Fruit fly (Drosophila melanogaster) whole organism, embryonic: ENCODE results near the gene GstD5.
A peak's percentile ranks its signal among the peaks of the same experiment; 100 is the strongest.

Experiments used
- Awh ChIP-seq: fragments of 200-800 bp; sonication (Bioruptor generic); IDR thresholded peaks from 2 replicates; pipeline ENCODE4, ENCODE4 v1.3.6; 2022; ENCODE audit warnings: missing biosample characterization, missing genetic modification characterization
- Blimp-1 ChIP-seq: fragments of 200-800 bp; sonication (Bioruptor generic); optimal IDR thresholded peaks from 3 replicates; lab custom pipeline; 2018; ENCODE audit warnings: missing biosample characterization, missing genetic modification characterization, mild to moderate bottlenecking, moderate library complexity, missing genetic modification reagents
- CG10366 ChIP-seq: fragments of 200-800 bp; sonication (Bioruptor generic); IDR thresholded peaks from 2 replicates; pipeline ENCODE4 v1.3.6; 2022; ENCODE audit warnings: missing biosample characterization, missing genetic modification characterization
- CG11085 ChIP-seq: fragments of 200-800 bp; sonication (Bioruptor generic); IDR thresholded peaks from 2 replicates; pipeline ENCODE4 v1.3.6; 2022; ENCODE audit warnings: missing biosample characterization, missing genetic modification characterization
- CG14441 ChIP-seq: fragments of 200-800 bp; sonication (Bioruptor generic); IDR thresholded peaks from 2 replicates; pipeline ENCODE4 v1.3.6; 2022; ENCODE audit warnings: missing biosample characterization, missing genetic modification characterization
- CG2875 ChIP-seq: fragments of 200-800 bp; sonication (Bioruptor generic); optimal IDR thresholded peaks from 2 replicates; lab custom pipeline; 2017; ENCODE audit warnings: missing biosample characterization, mild to moderate bottlenecking, missing genetic modification characterization, missing genetic modification reagents
- CG4282 ChIP-seq: fragments of 200-800 bp; sonication (Bioruptor generic); optimal IDR thresholded peaks from 2 replicates; lab custom pipeline; 2016; ENCODE audit warnings: missing biosample characterization, missing genetic modification characterization
- CG7928 ChIP-seq: fragments of 200-800 bp; sonication (Bioruptor generic); optimal IDR thresholded peaks from 2 replicates; lab custom pipeline; 2017; ENCODE audit warnings: missing biosample characterization, mild to moderate bottlenecking, missing genetic modification characterization
- CG8290 ChIP-seq, 3 experiments: fragments of 200-800 bp; sonication (Bioruptor generic); optimal IDR thresholded peaks; 2 replicates each; lab custom pipeline; 2016 to 2019; ENCODE audit warnings: missing biosample characterization in 3 of 3, missing genetic modification characterization in 3 of 3, mild to moderate bottlenecking in 2 of 3, moderate library complexity in 1 of 3
- CG8944 ChIP-seq: fragments of 200-800 bp; sonication (Bioruptor generic); optimal IDR thresholded peaks from 3 replicates; lab custom pipeline; 2016; ENCODE audit warnings: missing biosample characterization, missing genetic modification characterization
- CG9797 ChIP-seq: fragments of 200-800 bp; sonication (Bioruptor generic); optimal IDR thresholded peaks from 3 replicates; lab custom pipeline; 2018; ENCODE audit warnings: missing biosample characterization, mild to moderate bottlenecking, missing genetic modification characterization
- Dip3 ChIP-seq: fragments of 200-800 bp; sonication (Bioruptor generic); optimal IDR thresholded peaks from 3 replicates; lab custom pipeline; 2016; ENCODE audit warnings: missing biosample characterization, missing genetic modification characterization
- Ets65A ChIP-seq: fragments of 200-800 bp; sonication (Bioruptor generic); peaks from one replicate; lab custom pipeline; 2016; ENCODE audit warnings: missing biosample characterization, missing genetic modification characterization
- NC2α ChIP-seq: fragments of 200-800 bp; sonication (Bioruptor generic); optimal IDR thresholded peaks from 2 replicates; lab custom pipeline; 2016; ENCODE audit warnings: missing biosample characterization, missing genetic modification characterization
- Nf-YB ChIP-seq: fragments of 200-800 bp; sonication (Bioruptor generic); optimal IDR thresholded peaks from 3 replicates; lab custom pipeline; 2019; ENCODE audit warnings: missing biosample characterization, mild to moderate bottlenecking, missing genetic modification characterization, moderate library complexity
- Opbp ChIP-seq: fragments of 200-800 bp; sonication (Bioruptor generic); IDR thresholded peaks from 3 replicates; pipeline ENCODE4 v1.3.6; 2022; ENCODE audit warnings: missing biosample characterization, missing genetic modification characterization; ENCODE audit not compliant: partially characterized antibody
- Ptx1 ChIP-seq: fragments of 200-800 bp; sonication (Bioruptor generic); IDR thresholded peaks from 2 replicates; pipeline ENCODE4 v1.3.6; 2022; ENCODE audit warnings: missing biosample characterization, missing genetic modification characterization
- Taf1 ChIP-seq: fragments of 200-800 bp; sonication (Bioruptor generic); IDR thresholded peaks from 2 replicates; pipeline ENCODE4 v1.3.6; 2022; ENCODE audit warnings: missing biosample characterization, missing genetic modification characterization
- abd-A ChIP-seq: fragments of 200-800 bp; sonication (Bioruptor generic); optimal IDR thresholded peaks from 3 replicates; lab custom pipeline; 2019; ENCODE audit warnings: missing biosample characterization, mild to moderate bottlenecking, missing genetic modification characterization, moderate library complexity
- bbx ChIP-seq: fragments of 200-800 bp; sonication (Bioruptor generic); IDR thresholded peaks from 2 replicates; pipeline ENCODE4 v1.3.6; 2022; ENCODE audit warnings: missing biosample characterization, missing genetic modification characterization; ENCODE audit not compliant: partially characterized antibody
- br ChIP-seq: fragments of >200 bp; optimal IDR thresholded peaks from 2 replicates; lab custom pipeline; 2017
- dan ChIP-seq: fragments of 200-800 bp; sonication (Bioruptor generic); IDR thresholded peaks from 2 replicates; pipeline ENCODE4 v1.3.6; 2022; ENCODE audit warnings: missing biosample characterization, missing genetic modification characterization
- dimm ChIP-seq: fragments of 200-800 bp; sonication (Bioruptor generic); IDR thresholded peaks from 2 replicates; pipeline ENCODE4 v1.3.6; 2022; ENCODE audit warnings: missing biosample characterization, missing genetic modification characterization
- dmrt11E ChIP-seq: fragments of 200-800 bp; sonication (Bioruptor generic); optimal IDR thresholded peaks from 3 replicates; lab custom pipeline; 2018; ENCODE audit warnings: missing biosample characterization, mild to moderate bottlenecking, missing genetic modification characterization, moderate library complexity
- dpn ChIP-seq, 2 experiments: fragments of 200-800 bp; sonication (Bioruptor generic); optimal IDR thresholded peaks; 3 replicates each; lab custom pipeline; 2016; ENCODE audit warnings: missing biosample characterization in 2 of 2, missing genetic modification characterization in 2 of 2
- grn ChIP-seq: fragments of 200-800 bp; sonication (Bioruptor generic); optimal IDR thresholded peaks from 3 replicates; lab custom pipeline; 2017; ENCODE audit warnings: missing biosample characterization, missing genetic modification characterization
- kni ChIP-seq: fragments of 200-800 bp; sonication (Bioruptor generic); optimal IDR thresholded peaks from 3 replicates; lab custom pipeline; 2017; ENCODE audit warnings: mild to moderate bottlenecking, missing biosample characterization, missing genetic modification reagents, missing genetic modification characterization
- lola ChIP-seq, 3 experiments: fragments of >200 bp in 2 of 3; fragments of 200-800 bp in 1 of 3; sonication (Bioruptor generic) in 1 of 3; optimal IDR thresholded peaks; 2 replicates each; lab custom pipeline; 2017 to 2019; ENCODE audit warnings: missing biosample characterization in 3 of 3, missing genetic modification characterization in 3 of 3, mild to moderate bottlenecking in 1 of 3, moderate library complexity in 1 of 3
- mam ChIP-seq: fragments of 200-800 bp; sonication (Bioruptor generic); optimal IDR thresholded peaks from 3 replicates; lab custom pipeline; 2016; ENCODE audit warnings: missing biosample characterization, missing genetic modification characterization
- nom ChIP-seq: fragments of 200-800 bp; sonication (Bioruptor generic); optimal IDR thresholded peaks from 2 replicates; lab custom pipeline; 2017; ENCODE audit warnings: missing biosample characterization, missing genetic modification characterization, mild to moderate bottlenecking, moderate library complexity, missing genetic modification reagents
- oc ChIP-seq: fragments of 200-800 bp; sonication (Bioruptor generic); optimal IDR thresholded peaks from 2 replicates; lab custom pipeline; 2018; ENCODE audit warnings: missing biosample characterization, mild to moderate bottlenecking, missing genetic modification characterization, moderate library complexity
- onecut ChIP-seq: fragments of 200-800 bp; sonication (Bioruptor generic); IDR thresholded peaks from 2 replicates; pipeline ENCODE4 v1.3.6; 2022; ENCODE audit warnings: missing biosample characterization, missing genetic modification characterization
- sd ChIP-seq: fragments of 200-800 bp; sonication (Bioruptor generic); optimal IDR thresholded peaks from 3 replicates; lab custom pipeline; 2018; ENCODE audit warnings: missing biosample characterization, mild to moderate bottlenecking, missing genetic modification characterization, moderate library complexity
- sisA ChIP-seq: fragments of 200-800 bp; sonication (Bioruptor generic); IDR thresholded peaks from 2 replicates; pipeline ENCODE4 v1.3.6; 2022; ENCODE audit warnings: missing biosample characterization, missing genetic modification characterization
- sqz ChIP-seq: fragments of 200-800 bp; sonication (Bioruptor generic); optimal IDR thresholded peaks from 3 replicates; lab custom pipeline; 2018; ENCODE audit warnings: missing biosample characterization, mild to moderate bottlenecking, missing genetic modification characterization
- stc ChIP-seq: fragments of 200-800 bp; sonication (Bioruptor generic); IDR thresholded peaks from 2 replicates; pipeline ENCODE4 v1.3.6; 2022; ENCODE audit warnings: missing biosample characterization, missing genetic modification characterization
- ttk ChIP-seq: fragments of 200-800 bp; sonication (Bioruptor generic); IDR thresholded peaks from 2 replicates; pipeline ENCODE4 v2.1.2; 2022; ENCODE audit warnings: missing biosample characterization, missing genetic modification characterization
- vfl ChIP-seq: fragments of 200-800 bp; sonication (Bioruptor generic); optimal IDR thresholded peaks from 2 replicates; lab custom pipeline; 2016; ENCODE audit warnings: missing biosample characterization, missing genetic modification characterization
- yki ChIP-seq: fragments of >200 bp; optimal IDR thresholded peaks from 3 replicates; lab custom pipeline; 2018
- z ChIP-seq: fragments of 200-800 bp; sonication (Bioruptor generic); IDR thresholded peaks from 3 replicates; pipeline ENCODE4 v1.3.6; 2022; ENCODE audit warnings: missing biosample characterization, missing genetic modification characterization

GstD5 gene

dm6 chr3R:12359837-12360236 is 15.7 kb upstream of the GstD5 start, which contains the start of gene CG4115 (continued):
- TF ChIP-seq br (lab: Kevin White, UChicago) (no peak), sisA (GFP tag; lab: Robert Waterston, UW) (no peak), CG8290 (GFP tag; optimal IDR thresholded peaks at IDR 0.05; lab: Kevin White, UChicago) (no peak), CG8290 (tag; optimal IDR thresholded peaks at IDR 0.05; lab: Kevin White, UChicago) (no peak), stc (GFP tag; lab: Robert Waterston, UW) (0 out of 2 replicates have a peak, but pooled peaks have one; percentile 10), Dip3 (GFP tag; lab: Kevin White, UChicago) (no peak), yki (lab: Kevin White, UChicago) (no peak), sqz (peak; percentile 40), Nf-YB (GFP tag; lab: Kevin White, UChicago) (no peak), dimm (GFP tag; lab: Robert Waterston, UW) (no peak), bbx (GFP tag; lab: Robert Waterston, UW) (no peak), Taf1 (no peak), CG11085 (no peak), CG14441 (GFP tag; lab: Robert Waterston, UW) (no peak), dpn (GFP tag; optimal IDR thresholded peaks at IDR 0.05; lab: Kevin White, UChicago) (no peak), CG10366 (no peak), Ets65A (GFP tag; lab: Kevin White, UChicago) (no peak), NC2α (no peak), CG7928 (GFP tag; lab: Kevin White, UChicago) (no peak), CG9797 (GFP tag; lab: Kevin White, UChicago) (no peak), lola (GFP tag; optimal IDR thresholded peaks at IDR 0.05; lab: Kevin White, UChicago) (no peak), CG8944 (GFP tag; lab: Kevin White, UChicago) (no peak), nom (GFP tag; lab: Kevin White, UChicago) (no peak), z (GFP tag; lab: Robert Waterston, UW) (peak; percentile 80), vfl (GFP tag; lab: Kevin White, UChicago) (no peak), CG4282 (no peak), Ptx1 (GFP tag; lab: Robert Waterston, UW) (no peak), dan (GFP tag; lab: Robert Waterston, UW) (no peak), dmrt11E (tag; lab: Kevin White, UChicago) (no peak), Opbp (GFP tag; lab: Robert Waterston, UW) (0 out of 3 replicates have a peak, but pooled peaks have one; percentile 4), onecut (GFP tag; lab: Robert Waterston, UW) (peak; percentile 67)

DNA sequence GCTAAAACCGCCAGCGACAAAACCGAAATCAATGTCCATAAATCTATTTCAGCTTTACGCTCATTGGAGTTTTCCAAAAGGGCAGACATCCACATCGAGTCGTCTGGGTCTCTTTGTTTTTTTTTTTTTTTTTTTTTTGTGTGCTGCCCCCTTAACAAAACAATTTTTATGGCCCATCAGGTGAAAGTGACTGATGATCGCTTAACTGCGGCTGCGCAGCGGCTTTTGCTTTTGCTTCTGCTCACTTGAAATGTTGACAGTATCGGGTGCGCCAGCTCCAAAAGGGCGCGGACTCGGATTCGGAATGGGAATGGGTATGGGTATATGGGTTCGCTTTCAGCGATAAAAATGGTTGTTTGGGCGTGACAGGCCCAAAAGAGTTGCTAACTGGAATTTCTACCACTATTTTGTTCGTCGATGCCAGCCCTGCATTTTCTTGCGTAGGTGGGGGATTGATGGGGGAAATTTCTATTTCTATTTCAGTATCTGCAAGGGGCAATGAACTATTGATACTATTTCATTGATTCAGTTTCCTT is 13.5 kb upstream of the GstD5 start:
- peak; percentile 33 for TF ChIP-seq abd-A (tag; lab: Kevin White, UChicago)
- TF ChIP-seq kni (GFP tag; lab: Kevin White, UChicago): peak; percentile 92
- peak; percentile 18 for TF ChIP-seq sd (tag; lab: Kevin White, UChicago)
- no peak for TF ChIP-seq mam
- TF ChIP-seq oc (tag; lab: Kevin White, UChicago): peak; percentile 32
- TF ChIP-seq sqz: peak; percentile 73
- no peak for TF ChIP-seq CG2875 (GFP tag; lab: Kevin White, UChicago)
- peak; percentile 97 for TF ChIP-seq Blimp-1 (GFP tag; lab: Kevin White, UChicago)
- TF ChIP-seq Awh (GFP tag; lab: Robert Waterston, UW): 0 out of 2 replicates have a peak, but pooled peaks have one; percentile 21

dm6 chr3R:12363544-12363943 is 12.0 kb upstream of the GstD5 start:
- TF ChIP-seq grn (peak; percentile 98), ttk (GFP tag; lab: Robert Waterston, UW) (no peak)
